Fruit fly (Drosophila melanogaster) whole organism, adult: Measurements from ENCODE around the gene Rpn5.
A peak's percentile ranks its signal among the peaks of the same experiment; 100 is the strongest.

ENCODE experiments used
- CG11617 ChIP-seq: fragments of 200-800 bp; sonication (Bioruptor generic); optimal IDR thresholded peaks from 2 replicates; lab custom pipeline; 2017; ENCODE audit warnings: mild to moderate bottlenecking, missing biosample characterization, missing genetic modification reagents, missing genetic modification characterization
- CG12768 ChIP-seq: fragments of 200-800 bp; sonication (Bioruptor generic); optimal IDR thresholded peaks from 2 replicates; lab custom pipeline; 2017; ENCODE audit warnings: missing biosample characterization, missing genetic modification characterization, mild to moderate bottlenecking, moderate library complexity, missing genetic modification reagents
- CG14711 ChIP-seq: fragments of 200-800 bp; sonication (Bioruptor generic); optimal IDR thresholded peaks from 2 replicates; lab custom pipeline; 2018; ENCODE audit warnings: missing biosample characterization, mild to moderate bottlenecking, missing genetic modification characterization, moderate library complexity
- CG33017 ChIP-seq: fragments of 200-800 bp; sonication (Bioruptor generic); optimal IDR thresholded peaks from 2 replicates; lab custom pipeline; 2018; ENCODE audit warnings: missing biosample characterization, mild to moderate bottlenecking, missing genetic modification characterization, moderate library complexity
- CG7045 ChIP-seq: fragments of 200-800 bp; sonication (Bioruptor generic); optimal IDR thresholded peaks from 2 replicates; lab custom pipeline; 2017; ENCODE audit warnings: missing biosample characterization, mild to moderate bottlenecking, missing genetic modification characterization
- CG7101 ChIP-seq: fragments of 200-800 bp; sonication (Bioruptor generic); optimal IDR thresholded peaks from 2 replicates; lab custom pipeline; 2018; ENCODE audit warnings: missing biosample characterization, mild to moderate bottlenecking, missing genetic modification characterization, moderate library complexity
- Crg-1 ChIP-seq: fragments of 200-800 bp; sonication (Bioruptor generic); optimal IDR thresholded peaks from 2 replicates; lab custom pipeline; 2016; ENCODE audit warnings: missing biosample characterization, missing genetic modification characterization
- Hr96 ChIP-seq: fragments of 200-800 bp; sonication (Bioruptor generic); optimal IDR thresholded peaks from 2 replicates; lab custom pipeline; 2016; ENCODE audit warnings: missing biosample characterization, missing genetic modification characterization
- Mnt ChIP-seq: fragments of 200-800 bp; sonication (Bioruptor generic); optimal IDR thresholded peaks from 2 replicates; lab custom pipeline; 2016; ENCODE audit warnings: missing biosample characterization, mild to moderate bottlenecking, missing genetic modification characterization
- bab1 ChIP-seq: fragments of 200-800 bp; sonication (Bioruptor generic); optimal IDR thresholded peaks from 3 replicates; lab custom pipeline; 2019; ENCODE audit warnings: missing biosample characterization, mild to moderate bottlenecking, missing genetic modification characterization, moderate library complexity
- cnc ChIP-seq, 2 experiments: fragments of >200 bp; optimal IDR thresholded peaks; 2 replicates each; lab custom pipeline; 2017
- ovo ChIP-seq: fragments of 200-800 bp; sonication (Bioruptor generic); optimal IDR thresholded peaks from 2 replicates; lab custom pipeline; 2016; ENCODE audit warnings: missing biosample characterization, missing genetic modification characterization
- tj ChIP-seq: fragments of 200-800 bp; sonication (Bioruptor generic); optimal IDR thresholded peaks from 3 replicates; lab custom pipeline; 2017; ENCODE audit warnings: missing biosample characterization, mild to moderate bottlenecking, missing genetic modification characterization, moderate library complexity
- toe ChIP-seq: fragments of 200-800 bp; sonication (Bioruptor generic); optimal IDR thresholded peaks from 2 replicates; lab custom pipeline; 2016; ENCODE audit warnings: missing biosample characterization, missing genetic modification characterization

- TF ChIP-seq CG14711 (peak; percentile 11), Crg-1 (GFP tag; lab: Kevin White, UChicago) (peak; percentile 3), CG33017 (tag; lab: Kevin White, UChicago) (no peak), tj (peak; percentile 42), Hr96 (peak; percentile 51), cnc (optimal IDR thresholded peaks at IDR 0.05; lab: Kevin White, UChicago) (no peak), CG7101 (tag; lab: Kevin White, UChicago) (peak; percentile 19), toe (GFP tag; lab: Kevin White, UChicago) (no peak), ovo (GFP tag; lab: Kevin White, UChicago) (peak; percentile 15), bab1 (GFP tag; lab: Kevin White, UChicago) (peak; percentile 41), CG7045 (GFP tag; lab: Kevin White, UChicago) (no peak), CG11617 (GFP tag; lab: Kevin White, UChicago) (peak; percentile 34), CG12768 (GFP tag; lab: Kevin White, UChicago) (no peak), Mnt (peak; percentile 63)
These were observed 46.8 kb upstream of the Rpn5 start, which contains the start of the genes Sym and Madm for dm6 chr3R:5742278-5743196.
